Fruit fly (Drosophila melanogaster) whole organism, prepupa: ENCODE measurements around the gene LanA.

ENCODE experiments used
- Blimp-1 ChIP-seq: fragments of 200-800 bp; sonication (Bioruptor generic); optimal IDR thresholded peaks from 3 replicates; lab custom pipeline; 2017; ENCODE audit warnings: missing biosample characterization, missing genetic modification characterization, mild to moderate bottlenecking, moderate library complexity, missing genetic modification reagents
- CG10631 ChIP-seq: fragments of 200-800 bp; sonication (Bioruptor generic); optimal IDR thresholded peaks from 2 replicates; lab custom pipeline; 2016; ENCODE audit warnings: missing biosample characterization, missing genetic modification characterization
- CG10669 ChIP-seq: fragments of 200-800 bp; sonication (Bioruptor generic); optimal IDR thresholded peaks from 3 replicates; lab custom pipeline; 2018; ENCODE audit warnings: missing biosample characterization, mild to moderate bottlenecking, missing genetic modification characterization, moderate library complexity
- CG11294 ChIP-seq: fragments of 200-800 bp; sonication (Bioruptor generic); IDR thresholded peaks from 2 replicates; pipeline ENCODE4 v1.3.6; 2022; ENCODE audit warnings: missing biosample characterization, missing genetic modification characterization
- CG11762 ChIP-seq: fragments of 200-800 bp; sonication (Bioruptor generic); optimal IDR thresholded peaks from 3 replicates; lab custom pipeline; 2016; ENCODE audit warnings: missing biosample characterization, missing genetic modification characterization; ENCODE audit not compliant: insufficient read depth
- CG11902 ChIP-seq: fragments of 200-800 bp; sonication (Bioruptor generic); optimal IDR thresholded peaks from 3 replicates; lab custom pipeline; 2016; ENCODE audit warnings: missing biosample characterization, missing genetic modification characterization
- CG15336 ChIP-seq: fragments of 200-800 bp; sonication (Bioruptor generic); IDR thresholded peaks from 2 replicates; pipeline ENCODE4 v1.3.6; 2022; ENCODE audit warnings: missing biosample characterization, missing genetic modification characterization
- CG1621 ChIP-seq: fragments of 200-800 bp; sonication (Bioruptor generic); optimal IDR thresholded peaks from 3 replicates; lab custom pipeline; 2018; ENCODE audit warnings: missing biosample characterization, mild to moderate bottlenecking, missing genetic modification characterization
- CG3032 ChIP-seq: fragments of 200-800 bp; optimal IDR thresholded peaks from 2 replicates; lab custom pipeline; 2019; ENCODE audit warnings: missing biosample characterization, mild to moderate bottlenecking, missing genetic modification characterization, moderate library complexity
- CG31627 ChIP-seq: fragments of 200-800 bp; sonication (Bioruptor generic); optimal IDR thresholded peaks from 3 replicates; lab custom pipeline; 2016; ENCODE audit warnings: missing biosample characterization, missing genetic modification characterization
- CG34406 ChIP-seq: fragments of 200-800 bp; sonication (Bioruptor generic); optimal IDR thresholded peaks from 3 replicates; lab custom pipeline; 2016; ENCODE audit warnings: missing biosample characterization, missing genetic modification characterization
- CG3919 ChIP-seq: fragments of 200-800 bp; sonication (Bioruptor generic); optimal IDR thresholded peaks from 3 replicates; lab custom pipeline; 2016; ENCODE audit warnings: missing biosample characterization, missing genetic modification characterization
- CG6163 ChIP-seq: fragments of 200-800 bp; sonication (Bioruptor generic); IDR thresholded peaks from 3 replicates; pipeline ENCODE4 v1.3.6; 2022; ENCODE audit warnings: missing biosample characterization, missing genetic modification characterization
- CG6792 ChIP-seq: fragments of 200-800 bp; sonication (Bioruptor generic); optimal IDR thresholded peaks from 3 replicates; lab custom pipeline; 2016; ENCODE audit warnings: missing biosample characterization, missing genetic modification characterization
- CG6808 ChIP-seq: fragments of 200-800 bp; sonication (Bioruptor generic); optimal IDR thresholded peaks from 3 replicates; lab custom pipeline; 2017; ENCODE audit warnings: missing biosample characterization, missing genetic modification characterization, mild to moderate bottlenecking, moderate library complexity, missing genetic modification reagents
- CG6854 ChIP-seq: fragments of 200-800 bp; sonication (Bioruptor generic); optimal IDR thresholded peaks from 2 replicates; lab custom pipeline; 2017; ENCODE audit warnings: missing biosample characterization, mild to moderate bottlenecking, missing genetic modification characterization
- CG7368 ChIP-seq: fragments of 200-800 bp; sonication (Bioruptor generic); optimal IDR thresholded peaks from 3 replicates; lab custom pipeline; 2016; ENCODE audit warnings: missing biosample characterization, missing genetic modification characterization
- CG8319 ChIP-seq: fragments of 200-800 bp; sonication (Bioruptor generic); optimal IDR thresholded peaks from 3 replicates; lab custom pipeline; 2016; ENCODE audit warnings: missing biosample characterization, missing genetic modification characterization
- CG8632 ChIP-seq: fragments of 200-800 bp; sonication (Bioruptor generic); optimal IDR thresholded peaks from 3 replicates; lab custom pipeline; 2016; ENCODE audit warnings: missing biosample characterization, missing genetic modification characterization
- CG9139 ChIP-seq: fragments of 200-800 bp; sonication (Bioruptor generic); optimal IDR thresholded peaks from 3 replicates; lab custom pipeline; 2017; ENCODE audit warnings: missing biosample characterization, mild to moderate bottlenecking, missing genetic modification characterization
- Eip75B ChIP-seq: fragments of 200-800 bp; sonication (Bioruptor generic); optimal IDR thresholded peaks from 3 replicates; lab custom pipeline; 2016; ENCODE audit warnings: missing biosample characterization, missing genetic modification characterization
- Eip78C ChIP-seq: fragments of 200-800 bp; sonication (Bioruptor generic); peaks from one replicate; lab custom pipeline; 2016; ENCODE audit warnings: missing biosample characterization, missing genetic modification characterization
- Eip93F ChIP-seq: fragments of 200-800 bp; sonication (Bioruptor generic); optimal IDR thresholded peaks from 2 replicates; lab custom pipeline; 2016; ENCODE audit warnings: missing biosample characterization, mild to moderate bottlenecking, missing genetic modification characterization
- Ets21C ChIP-seq: fragments of 200-800 bp; sonication (Bioruptor generic); optimal IDR thresholded peaks from 3 replicates; lab custom pipeline; 2016; ENCODE audit warnings: missing biosample characterization, missing genetic modification characterization
- Ets96B ChIP-seq: fragments of 200-800 bp; optimal IDR thresholded peaks from 2 replicates; lab custom pipeline; 2019; ENCODE audit warnings: missing biosample characterization, mild to moderate bottlenecking, missing genetic modification characterization, moderate library complexity
- Hr39 ChIP-seq: fragments of 200-800 bp; sonication (Bioruptor generic); optimal IDR thresholded peaks from 2 replicates; lab custom pipeline; 2016; ENCODE audit warnings: missing biosample characterization, missing genetic modification characterization
- Lpt ChIP-seq: fragments of 200-800 bp; sonication (Bioruptor generic); optimal IDR thresholded peaks from 3 replicates; lab custom pipeline; 2016; ENCODE audit warnings: missing biosample characterization, missing genetic modification characterization
- Met ChIP-seq: fragments of 200-800 bp; sonication (Bioruptor generic); optimal IDR thresholded peaks from 3 replicates; lab custom pipeline; 2016; ENCODE audit warnings: missing biosample characterization, missing genetic modification characterization
- OdsH ChIP-seq: fragments of 200-800 bp; sonication (Bioruptor generic); optimal IDR thresholded peaks from 3 replicates; lab custom pipeline; 2016; ENCODE audit warnings: missing biosample characterization, missing genetic modification characterization
- Smox ChIP-seq: fragments of 200-800 bp; sonication (Bioruptor generic); optimal IDR thresholded peaks from 3 replicates; lab custom pipeline; 2016; ENCODE audit warnings: missing biosample characterization, missing genetic modification characterization
- Sox14 ChIP-seq: fragments of 200-800 bp; sonication (Bioruptor generic); optimal IDR thresholded peaks from 3 replicates; lab custom pipeline; 2016; ENCODE audit warnings: missing biosample characterization, missing genetic modification characterization
- Sox15 ChIP-seq: fragments of 200-800 bp; sonication (Bioruptor generic); optimal IDR thresholded peaks from 3 replicates; lab custom pipeline; 2016; ENCODE audit warnings: missing biosample characterization, missing genetic modification characterization
- acj6 ChIP-seq: fragments of 200-800 bp; sonication (Bioruptor generic); optimal IDR thresholded peaks from 3 replicates; lab custom pipeline; 2016; ENCODE audit warnings: missing biosample characterization, missing genetic modification characterization
- cyc ChIP-seq: fragments of 200-800 bp; sonication (Bioruptor generic); optimal IDR thresholded peaks from 3 replicates; lab custom pipeline; 2016; ENCODE audit warnings: missing biosample characterization, missing genetic modification characterization
- dac ChIP-seq: fragments of 200-800 bp; sonication (Bioruptor generic); optimal IDR thresholded peaks from 2 replicates; lab custom pipeline; 2017; ENCODE audit warnings: missing biosample characterization, mild to moderate bottlenecking, missing genetic modification characterization
- dsx ChIP-seq: fragments of 200-800 bp; optimal IDR thresholded peaks from 3 replicates; lab custom pipeline; 2019; ENCODE audit warnings: missing biosample characterization, mild to moderate bottlenecking, missing genetic modification characterization, moderate library complexity; ENCODE audit not compliant: poor library complexity, severe bottlenecking
- eg ChIP-seq: fragments of 200-800 bp; sonication (Bioruptor generic); IDR thresholded peaks from 3 replicates; pipeline ENCODE4 v1.3.6; 2022; ENCODE audit warnings: missing biosample characterization, missing genetic modification characterization
- esn ChIP-seq: fragments of 200-800 bp; sonication (Bioruptor generic); optimal IDR thresholded peaks from 2 replicates; lab custom pipeline; 2016; ENCODE audit warnings: missing biosample characterization, mild to moderate bottlenecking, missing genetic modification characterization, moderate library complexity
- fd59A ChIP-seq: fragments of 200-800 bp; sonication (Bioruptor generic); optimal IDR thresholded peaks from 2 replicates; lab custom pipeline; 2017; ENCODE audit warnings: missing biosample characterization, mild to moderate bottlenecking, missing genetic modification characterization, missing genetic modification reagents
- fd85E ChIP-seq: fragments of 200-800 bp; sonication (Bioruptor generic); optimal IDR thresholded peaks from 3 replicates; lab custom pipeline; 2016; ENCODE audit warnings: missing biosample characterization, missing genetic modification characterization
- lz ChIP-seq: fragments of 200-800 bp; sonication (Bioruptor generic); optimal IDR thresholded peaks from 3 replicates; lab custom pipeline; 2016; ENCODE audit warnings: missing biosample characterization, missing genetic modification characterization
- spab ChIP-seq: fragments of 200-800 bp; sonication (Bioruptor generic); optimal IDR thresholded peaks from 2 replicates; lab custom pipeline; 2017; ENCODE audit warnings: missing biosample characterization, mild to moderate bottlenecking, missing genetic modification characterization, missing genetic modification reagents
- ss ChIP-seq, 2 experiments: fragments of 200-800 bp; sonication (Bioruptor generic); optimal IDR thresholded peaks; 2 replicates in 1 of 2; 3 replicates in 1 of 2; lab custom pipeline; 2017 to 2018; ENCODE audit warnings: mild to moderate bottlenecking in 2 of 2, missing biosample characterization in 2 of 2, missing genetic modification characterization in 2 of 2, moderate library complexity in 1 of 2
- svp ChIP-seq: fragments of 200-800 bp; sonication (Bioruptor generic); peaks from one replicate; lab custom pipeline; 2016; ENCODE audit warnings: missing biosample characterization, missing genetic modification characterization
- topi ChIP-seq: fragments of 200-800 bp; sonication (Bioruptor generic); optimal IDR thresholded peaks from 3 replicates; lab custom pipeline; 2016; ENCODE audit warnings: missing biosample characterization, missing genetic modification characterization
- vri ChIP-seq: fragments of 200-800 bp; sonication (Bioruptor generic); optimal IDR thresholded peaks from 3 replicates; lab custom pipeline; 2016; ENCODE audit warnings: missing biosample characterization, mild to moderate bottlenecking, missing genetic modification characterization

Gene LanA

dm6 chr3L:6192822-6193555 is 24.8 kb downstream of the LanA start, which contains the start of the genes Sf3b6 and Tnpo:
Sf3b6 (minus strand) TSS chr3L:6193179.
Tnpo (plus strand) TSS chr3L:6193480.
- TF ChIP-seq Sox14 (GFP tag; lab: Kevin White, UChicago) (peak; percentile 79), CG3032 (peak; percentile 84), CG8319 (peak; percentile 68), Ets96B (tag; lab: Kevin White, UChicago) (peak; percentile 73), fd85E (GFP tag; lab: Kevin White, UChicago) (peak; percentile 25), esn (peak; percentile 88), acj6 (GFP tag; lab: Kevin White, UChicago) (peak; percentile 83), CG11902 (GFP tag; lab: Kevin White, UChicago) (peak; percentile 81), lz (GFP tag; lab: Kevin White, UChicago) (peak; percentile 86), vri (no peak), Met (GFP tag; lab: Kevin White, UChicago) (peak; percentile 82), CG9139 (GFP tag; lab: Kevin White, UChicago) (no peak), CG10669 (GFP tag; lab: Kevin White, UChicago) (peak; percentile 73), CG6854 (no peak), CG10631 (GFP tag; lab: Kevin White, UChicago) (peak; percentile 87), ss (GFP tag; optimal IDR thresholded peaks at IDR 0.05; lab: Kevin White, UChicago) (no peak), Sox15 (peak; percentile 90), Lpt (GFP tag; lab: Kevin White, UChicago) (peak; percentile 60), Blimp-1 (GFP tag; lab: Kevin White, UChicago) (no peak), CG11762 (GFP tag; lab: Kevin White, UChicago) (peak; percentile 29), CG6808 (GFP tag; lab: Kevin White, UChicago) (no peak), OdsH (GFP tag; lab: Kevin White, UChicago) (peak; percentile 86), CG6792 (GFP tag; lab: Kevin White, UChicago) (peak; percentile 75), CG11294 (GFP tag; lab: Robert Waterston, UW) (peak; percentile 71; the same call in 1 of the 2 replicates), svp (GFP tag; lab: Kevin White, UChicago) (no peak), cyc (GFP tag; lab: Kevin White, UChicago) (peak; percentile 79), dsx (no peak), CG8632 (GFP tag; lab: Kevin White, UChicago) (peak; percentile 70), Eip75B (GFP tag; lab: Kevin White, UChicago) (no peak), topi (GFP tag; lab: Kevin White, UChicago) (peak; percentile 74), spab (GFP tag; lab: Kevin White, UChicago) (no peak), fd59A (GFP tag; lab: Kevin White, UChicago) (peak; percentile 52), CG1621 (no peak), Hr39 (GFP tag; lab: Kevin White, UChicago) (peak; percentile 86), dac (peak; percentile 35), Eip78C (GFP tag; lab: Kevin White, UChicago) (no peak), CG34406 (no peak), CG3919 (no peak), CG6163 (GFP tag; lab: Robert Waterston, UW) (no peak), eg (GFP tag; lab: Robert Waterston, UW) (no peak), Eip93F (GFP tag; lab: Kevin White, UChicago) (peak; percentile 23), CG15336 (GFP tag; lab: Robert Waterston, UW) (peak; percentile 59), Ets21C (GFP tag; lab: Kevin White, UChicago) (peak; percentile 82), CG31627 (GFP tag; lab: Kevin White, UChicago) (peak; percentile 90), Smox (GFP tag; lab: Kevin White, UChicago) (no peak), CG7368 (GFP tag; lab: Kevin White, UChicago) (peak; percentile 47)
